Worm (Caenorhabditis elegans): ENCODE measurements around the gene scl-17.

DNA sequence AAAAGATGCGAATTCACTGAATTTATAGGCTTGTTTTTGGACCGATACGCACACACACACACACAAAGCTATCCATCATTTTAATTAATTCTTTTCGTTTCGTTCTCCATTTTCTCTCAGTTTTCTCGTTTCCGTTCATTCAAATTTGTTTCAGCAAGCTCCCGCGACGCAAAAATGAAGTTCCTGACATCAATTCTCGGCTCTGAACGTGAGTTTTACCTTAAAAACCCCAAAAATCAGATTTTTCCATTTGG, 6.7 kb upstream of the scl-17 start, which contains the start of gene Y51H7C.3:
- no peak for TF ChIP-seq W03F9.2 (tag; optimal IDR thresholded peaks at IDR 0.05)
- TF ChIP-seq him-1 (tag; optimal IDR thresholded peaks at IDR 0.05), result no peak
- no peak for TF ChIP-seq dao-5 (tag; optimal IDR thresholded peaks at IDR 0.05)
